ENCODE assay signal across 3 fruit fly cellular contexts in genomic region chr3R:11865132-11865531, dm6.
TF ChIP-seq lines count a peak whose summit lies in the region.

No protein-coding gene starts in this region.

- TF ChIP-seq CTCF in whole organism, embryonic (GFP tag; optimal IDR thresholded peaks at IDR 0.05; lab: Kevin White, UChicago) = no peak

TF ChIP-seq in whole organism, embryonic, 481 proteins besides CTCF, POLR2A, EP300 and RAD21:
- TF ChIP-seq row (GFP tag; IDR thresholded peaks at IDR 0.05; lab: Robert Waterston, UW) (no peak), nom (GFP tag; optimal IDR thresholded peaks at IDR 0.05; lab: Kevin White, UChicago) (peak; percentile 88), Drgx (GFP tag; IDR thresholded peaks at IDR 0.05; lab: Robert Waterston, UW) (peak; percentile 32; the same call in 1 of the 2 replicates), bsh (GFP tag; optimal IDR thresholded peaks at IDR 0.05; lab: Kevin White, UChicago) (peak in 1 of 2 experiments; percentile 39), CG5180 (GFP tag; optimal IDR thresholded peaks at IDR 0.05; lab: Kevin White, UChicago) (peak; percentile 10)

TF ChIP-seq in whole organism, prepupa, 60 proteins besides CTCF, POLR2A, EP300 and RAD21:
- TF ChIP-seq eg (GFP tag; IDR thresholded peaks at IDR 0.05; lab: Robert Waterston, UW) (peak; percentile 37; the same call in 1 of the 3 replicates), CG6792 (GFP tag; optimal IDR thresholded peaks at IDR 0.05; lab: Kevin White, UChicago) (no peak), spab (GFP tag; optimal IDR thresholded peaks at IDR 0.05; lab: Kevin White, UChicago) (peak; percentile 43), CG8119 (GFP tag; IDR thresholded peaks at IDR 0.05; lab: Robert Waterston, UW) (peak; percentile 40; the same call in 2 of the 3 replicates), ss (GFP tag; optimal IDR thresholded peaks at IDR 0.05; lab: Kevin White, UChicago) (peak; percentile 66 to 75), salr (GFP tag; optimal IDR thresholded peaks at IDR 0.05; lab: Kevin White, UChicago) (peak in 1 of 2 experiments; percentile 27), vri (GFP tag; optimal IDR thresholded peaks at IDR 0.05; lab: Kevin White, UChicago) (no peak), CG15336 (GFP tag; IDR thresholded peaks at IDR 0.05; lab: Robert Waterston, UW) (0 out of 2 replicates have a peak, but pooled peaks have one; percentile 21), CG6276 (GFP tag; optimal IDR thresholded peaks at IDR 0.05; lab: Kevin White, UChicago) (no peak), CG6163 (GFP tag; IDR thresholded peaks at IDR 0.05; lab: Robert Waterston, UW) (peak; percentile 65; the same call in 1 of the 3 replicates), Lpt (GFP tag; optimal IDR thresholded peaks at IDR 0.05; lab: Kevin White, UChicago) (peak; percentile 38), CG10669 (GFP tag; optimal IDR thresholded peaks at IDR 0.05; lab: Kevin White, UChicago) (peak; percentile 35), topi (GFP tag; optimal IDR thresholded peaks at IDR 0.05; lab: Kevin White, UChicago) (no peak), Blimp-1 (GFP tag; optimal IDR thresholded peaks at IDR 0.05; lab: Kevin White, UChicago) (no peak), Eip78C (GFP tag; lab: Kevin White, UChicago) (peak; percentile 46), CG10631 (GFP tag; optimal IDR thresholded peaks at IDR 0.05; lab: Kevin White, UChicago) (no peak), fkh (GFP tag; optimal IDR thresholded peaks at IDR 0.05; lab: Kevin White, UChicago) (no peak), CG32006 (GFP tag; optimal IDR thresholded peaks at IDR 0.05; lab: Kevin White, UChicago) (no peak), Sox15 (GFP tag; optimal IDR thresholded peaks at IDR 0.05; lab: Kevin White, UChicago) (no peak), Sox102F (GFP tag; optimal IDR thresholded peaks at IDR 0.05; lab: Kevin White, UChicago) (no peak), Ets21C (GFP tag; optimal IDR thresholded peaks at IDR 0.05; lab: Kevin White, UChicago) (no peak), Hr39 (GFP tag; optimal IDR thresholded peaks at IDR 0.05; lab: Kevin White, UChicago) (no peak), CG11762 (GFP tag; optimal IDR thresholded peaks at IDR 0.05; lab: Kevin White, UChicago; ENCODE audit: insufficient read depth) (no peak), cyc (GFP tag; optimal IDR thresholded peaks at IDR 0.05; lab: Kevin White, UChicago) (no peak), Gug (GFP tag; IDR thresholded peaks at IDR 0.05; lab: Robert Waterston, UW) (no peak), CG6808 (GFP tag; optimal IDR thresholded peaks at IDR 0.05; lab: Kevin White, UChicago) (peak; percentile 65), CG3032 (tag; optimal IDR thresholded peaks at IDR 0.05; lab: Kevin White, UChicago) (peak; percentile 0), dsx (GFP tag; optimal IDR thresholded peaks at IDR 0.05; lab: Kevin White, UChicago; ENCODE audit: poor library complexity, severe bottlenecking) (peak; percentile 85), CG9139 (GFP tag; optimal IDR thresholded peaks at IDR 0.05; lab: Kevin White, UChicago) (peak; percentile 49), fd85E (GFP tag; optimal IDR thresholded peaks at IDR 0.05; lab: Kevin White, UChicago) (no peak), Eip75B (GFP tag; optimal IDR thresholded peaks at IDR 0.05; lab: Kevin White, UChicago) (peak; percentile 3), CG1621 (tag; optimal IDR thresholded peaks at IDR 0.05; lab: Kevin White, UChicago) (peak; percentile 60), acj6 (GFP tag; optimal IDR thresholded peaks at IDR 0.05; lab: Kevin White, UChicago) (no peak), lz (GFP tag; optimal IDR thresholded peaks at IDR 0.05; lab: Kevin White, UChicago) (no peak), CG31627 (GFP tag; optimal IDR thresholded peaks at IDR 0.05; lab: Kevin White, UChicago) (no peak), fd59A (GFP tag; optimal IDR thresholded peaks at IDR 0.05; lab: Kevin White, UChicago) (peak; percentile 31), dac (GFP tag; optimal IDR thresholded peaks at IDR 0.05; lab: Kevin White, UChicago) (no peak)

TF ChIP-seq in whole organism, pupa, 21 proteins besides CTCF, POLR2A, EP300 and RAD21:
- TF ChIP-seq Ets98B (GFP tag; IDR thresholded peaks at IDR 0.05; lab: Robert Waterston, UW) = no peak; the same call in 1 of the 2 replicates
- TF ChIP-seq rn (GFP tag; IDR thresholded peaks at IDR 0.05; lab: Robert Waterston, UW) = no peak
- peak; percentile 74 for TF ChIP-seq CG13204 (GFP tag; optimal IDR thresholded peaks at IDR 0.05; lab: Kevin White, UChicago)
- no peak for TF ChIP-seq Pif1B (GFP tag; optimal IDR thresholded peaks at IDR 0.05; lab: Kevin White, UChicago)
- peak; percentile 30 for TF ChIP-seq CG14655 (GFP tag; optimal IDR thresholded peaks at IDR 0.05; lab: Kevin White, UChicago)
- TF ChIP-seq CG15710 (tag; optimal IDR thresholded peaks at IDR 0.05; lab: Kevin White, UChicago) = peak; percentile 45
- peak; percentile 18 for TF ChIP-seq CG34367 (tag; optimal IDR thresholded peaks at IDR 0.05; lab: Kevin White, UChicago)
- peak; percentile 36 for TF ChIP-seq CG8159 (tag; optimal IDR thresholded peaks at IDR 0.05; lab: Kevin White, UChicago)
- no peak for TF ChIP-seq D1 (tag; optimal IDR thresholded peaks at IDR 0.05; lab: Kevin White, UChicago)
- 0 out of 2 replicates have a peak, but pooled peaks have one; percentile 12 for TF ChIP-seq CG32121 (GFP tag; IDR thresholded peaks at IDR 0.05; lab: Robert Waterston, UW)
- TF ChIP-seq CG10348 (GFP tag; IDR thresholded peaks at IDR 0.05; lab: Robert Waterston, UW) = no peak
- TF ChIP-seq fd96Ca (GFP tag; IDR thresholded peaks at IDR 0.05; lab: Robert Waterston, UW) = 0 out of 3 replicates have a peak, but pooled peaks have one; percentile 31
- TF ChIP-seq CG4496 (GFP tag; IDR thresholded peaks at IDR 0.05; lab: Robert Waterston, UW) = peak; percentile 27; the same call in 1 of the 3 replicates
- peak; percentile 37; the same call in 1 of the 2 replicates for TF ChIP-seq CG12605 (GFP tag; IDR thresholded peaks at IDR 0.05; lab: Robert Waterston, UW)
- peak; percentile 50 for TF ChIP-seq EcR (GFP tag; optimal IDR thresholded peaks at IDR 0.05; lab: Kevin White, UChicago)
- no peak for TF ChIP-seq CG9948 (tag; optimal IDR thresholded peaks at IDR 0.05; lab: Kevin White, UChicago)
- TF ChIP-seq gl (tag; optimal IDR thresholded peaks at IDR 0.05; lab: Kevin White, UChicago) = peak; percentile 23
- TF ChIP-seq CG17806 (tag; optimal IDR thresholded peaks at IDR 0.05; lab: Kevin White, UChicago) = no peak
- TF ChIP-seq Snoo (tag; optimal IDR thresholded peaks at IDR 0.05; lab: Kevin White, UChicago) = peak; percentile 34
- peak; percentile 42 for TF ChIP-seq Pif1A (GFP tag; optimal IDR thresholded peaks at IDR 0.05; lab: Kevin White, UChicago)
- no peak for TF ChIP-seq CG8301 (tag; optimal IDR thresholded peaks at IDR 0.05; lab: Kevin White, UChicago)

Comparison
In these comparisons a context has a peak if more than half of its experiments do, and no peak if none do; other contexts are left out.
1. Of the 7 proteins assayed by ChIP-seq in both whole organism, embryonic and whole organism, prepupa: peak only in whole organism, embryonic: none; only in whole organism, prepupa: Lpt; in both: none; in neither: 6.